Fruit fly (Drosophila melanogaster) whole organism, prepupa: Measurements from ENCODE around the gene ppan.

ENCODE experiments used
- CG10631 ChIP-seq: fragments of 200-800 bp; sonication (Bioruptor generic); optimal IDR thresholded peaks from 2 replicates; lab custom pipeline; 2016; ENCODE audit warnings: missing biosample characterization, missing genetic modification characterization
- CG11902 ChIP-seq: fragments of 200-800 bp; sonication (Bioruptor generic); optimal IDR thresholded peaks from 3 replicates; lab custom pipeline; 2016; ENCODE audit warnings: missing biosample characterization, missing genetic modification characterization
- CG16779 ChIP-seq: fragments of 200-800 bp; sonication (Bioruptor generic); optimal IDR thresholded peaks from 3 replicates; lab custom pipeline; 2017; ENCODE audit warnings: missing biosample characterization, mild to moderate bottlenecking, missing genetic modification characterization
- CG31627 ChIP-seq: fragments of 200-800 bp; sonication (Bioruptor generic); optimal IDR thresholded peaks from 3 replicates; lab custom pipeline; 2016; ENCODE audit warnings: missing biosample characterization, missing genetic modification characterization
- CG34406 ChIP-seq: fragments of 200-800 bp; sonication (Bioruptor generic); optimal IDR thresholded peaks from 3 replicates; lab custom pipeline; 2016; ENCODE audit warnings: missing biosample characterization, missing genetic modification characterization
- CG3919 ChIP-seq: fragments of 200-800 bp; sonication (Bioruptor generic); optimal IDR thresholded peaks from 3 replicates; lab custom pipeline; 2016; ENCODE audit warnings: missing biosample characterization, missing genetic modification characterization
- CG6163 ChIP-seq: fragments of 200-800 bp; sonication (Bioruptor generic); IDR thresholded peaks from 3 replicates; pipeline ENCODE4 v1.3.6; 2022; ENCODE audit warnings: missing biosample characterization, missing genetic modification characterization
- CG6792 ChIP-seq: fragments of 200-800 bp; sonication (Bioruptor generic); optimal IDR thresholded peaks from 3 replicates; lab custom pipeline; 2016; ENCODE audit warnings: missing biosample characterization, missing genetic modification characterization
- CG6808 ChIP-seq: fragments of 200-800 bp; sonication (Bioruptor generic); optimal IDR thresholded peaks from 3 replicates; lab custom pipeline; 2017; ENCODE audit warnings: missing biosample characterization, missing genetic modification characterization, mild to moderate bottlenecking, moderate library complexity, missing genetic modification reagents
- CG6854 ChIP-seq: fragments of 200-800 bp; sonication (Bioruptor generic); optimal IDR thresholded peaks from 2 replicates; lab custom pipeline; 2017; ENCODE audit warnings: missing biosample characterization, mild to moderate bottlenecking, missing genetic modification characterization
- CG7368 ChIP-seq: fragments of 200-800 bp; sonication (Bioruptor generic); optimal IDR thresholded peaks from 3 replicates; lab custom pipeline; 2016; ENCODE audit warnings: missing biosample characterization, missing genetic modification characterization
- CG8632 ChIP-seq: fragments of 200-800 bp; sonication (Bioruptor generic); optimal IDR thresholded peaks from 3 replicates; lab custom pipeline; 2016; ENCODE audit warnings: missing biosample characterization, missing genetic modification characterization
- CG9139 ChIP-seq: fragments of 200-800 bp; sonication (Bioruptor generic); optimal IDR thresholded peaks from 3 replicates; lab custom pipeline; 2017; ENCODE audit warnings: missing biosample characterization, mild to moderate bottlenecking, missing genetic modification characterization
- Eip75B ChIP-seq: fragments of 200-800 bp; sonication (Bioruptor generic); optimal IDR thresholded peaks from 3 replicates; lab custom pipeline; 2016; ENCODE audit warnings: missing biosample characterization, missing genetic modification characterization
- Eip78C ChIP-seq: fragments of 200-800 bp; sonication (Bioruptor generic); peaks from one replicate; lab custom pipeline; 2016; ENCODE audit warnings: missing biosample characterization, missing genetic modification characterization
- Eip93F ChIP-seq: fragments of 200-800 bp; sonication (Bioruptor generic); optimal IDR thresholded peaks from 2 replicates; lab custom pipeline; 2016; ENCODE audit warnings: missing biosample characterization, mild to moderate bottlenecking, missing genetic modification characterization
- Ets96B ChIP-seq: fragments of 200-800 bp; optimal IDR thresholded peaks from 2 replicates; lab custom pipeline; 2019; ENCODE audit warnings: missing biosample characterization, mild to moderate bottlenecking, missing genetic modification characterization, moderate library complexity
- Gug ChIP-seq: fragments of 200-800 bp; sonication (Bioruptor generic); IDR thresholded peaks from 2 replicates; pipeline ENCODE4 v1.3.6; 2022; ENCODE audit warnings: missing biosample characterization, missing genetic modification characterization
- Hr38 ChIP-seq: sonication (Bioruptor generic); optimal IDR thresholded peaks from 2 replicates; lab custom pipeline; 2016; ENCODE audit warnings: missing biosample characterization, missing genetic modification characterization
- OdsH ChIP-seq: fragments of 200-800 bp; sonication (Bioruptor generic); optimal IDR thresholded peaks from 3 replicates; lab custom pipeline; 2016; ENCODE audit warnings: missing biosample characterization, missing genetic modification characterization
- Smox ChIP-seq: fragments of 200-800 bp; sonication (Bioruptor generic); optimal IDR thresholded peaks from 3 replicates; lab custom pipeline; 2016; ENCODE audit warnings: missing biosample characterization, missing genetic modification characterization
- Sox102F ChIP-seq: fragments of 200-800 bp; sonication (Bioruptor generic); optimal IDR thresholded peaks from 2 replicates; lab custom pipeline; 2016; ENCODE audit warnings: missing biosample characterization, mild to moderate bottlenecking, missing genetic modification characterization
- Sox14 ChIP-seq: fragments of 200-800 bp; sonication (Bioruptor generic); optimal IDR thresholded peaks from 3 replicates; lab custom pipeline; 2016; ENCODE audit warnings: missing biosample characterization, missing genetic modification characterization
- Sox15 ChIP-seq: fragments of 200-800 bp; sonication (Bioruptor generic); optimal IDR thresholded peaks from 3 replicates; lab custom pipeline; 2016; ENCODE audit warnings: missing biosample characterization, missing genetic modification characterization
- acj6 ChIP-seq: fragments of 200-800 bp; sonication (Bioruptor generic); optimal IDR thresholded peaks from 3 replicates; lab custom pipeline; 2016; ENCODE audit warnings: missing biosample characterization, missing genetic modification characterization
- eg ChIP-seq: fragments of 200-800 bp; sonication (Bioruptor generic); IDR thresholded peaks from 3 replicates; pipeline ENCODE4 v1.3.6; 2022; ENCODE audit warnings: missing biosample characterization, missing genetic modification characterization
- fd85E ChIP-seq: fragments of 200-800 bp; sonication (Bioruptor generic); optimal IDR thresholded peaks from 3 replicates; lab custom pipeline; 2016; ENCODE audit warnings: missing biosample characterization, missing genetic modification characterization
- fkh ChIP-seq: fragments of 200-800 bp; sonication (Bioruptor generic); optimal IDR thresholded peaks from 3 replicates; lab custom pipeline; 2017; ENCODE audit warnings: missing biosample characterization, mild to moderate bottlenecking, missing genetic modification characterization, moderate library complexity
- lz ChIP-seq: fragments of 200-800 bp; sonication (Bioruptor generic); optimal IDR thresholded peaks from 3 replicates; lab custom pipeline; 2016; ENCODE audit warnings: missing biosample characterization, missing genetic modification characterization
- net ChIP-seq: fragments of 200-800 bp; sonication (Bioruptor generic); optimal IDR thresholded peaks from 3 replicates; lab custom pipeline; 2016; ENCODE audit warnings: missing biosample characterization, missing genetic modification characterization
- pdm3 ChIP-seq: fragments of 200-800 bp; sonication (Bioruptor generic); optimal IDR thresholded peaks from 3 replicates; lab custom pipeline; 2016; ENCODE audit warnings: missing biosample characterization, missing genetic modification characterization
- spab ChIP-seq: fragments of 200-800 bp; sonication (Bioruptor generic); optimal IDR thresholded peaks from 2 replicates; lab custom pipeline; 2017; ENCODE audit warnings: missing biosample characterization, mild to moderate bottlenecking, missing genetic modification characterization, missing genetic modification reagents
- ss ChIP-seq, 2 experiments: fragments of 200-800 bp; sonication (Bioruptor generic); optimal IDR thresholded peaks; 2 replicates in 1 of 2; 3 replicates in 1 of 2; lab custom pipeline; 2017 to 2018; ENCODE audit warnings: mild to moderate bottlenecking in 2 of 2, missing biosample characterization in 2 of 2, missing genetic modification characterization in 2 of 2, moderate library complexity in 1 of 2
- svp ChIP-seq: fragments of 200-800 bp; sonication (Bioruptor generic); peaks from one replicate; lab custom pipeline; 2016; ENCODE audit warnings: missing biosample characterization, missing genetic modification characterization
- vri ChIP-seq: fragments of 200-800 bp; sonication (Bioruptor generic); optimal IDR thresholded peaks from 3 replicates; lab custom pipeline; 2016; ENCODE audit warnings: missing biosample characterization, mild to moderate bottlenecking, missing genetic modification characterization

Gene ppan

DNA sequence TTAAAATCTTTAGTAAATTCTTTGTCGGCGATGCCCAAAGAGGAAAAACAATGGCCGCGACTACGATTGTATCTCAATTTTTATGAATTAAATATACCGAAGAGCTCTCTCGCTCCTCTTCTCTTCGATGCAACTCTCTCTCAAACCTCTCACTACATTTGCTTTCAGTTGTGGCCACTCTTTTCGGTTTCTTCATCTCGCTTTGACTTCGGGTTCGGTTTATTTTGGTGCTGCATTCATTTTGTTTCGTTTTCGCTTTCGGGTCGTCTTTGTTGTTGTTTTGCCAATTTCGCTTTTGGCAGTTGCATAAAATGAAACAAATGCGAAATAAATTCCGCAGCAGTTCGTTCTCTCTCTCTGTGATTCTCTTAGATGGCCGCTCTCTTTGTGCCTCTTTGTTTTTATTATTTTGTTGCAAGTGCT, 36.8 kb downstream of the ppan start (continued):
- peak; percentile 84 for TF ChIP-seq CG34406
- TF ChIP-seq vri (GFP tag; lab: Kevin White, UChicago) = peak; percentile 92
- TF ChIP-seq CG6163 (GFP tag; lab: Robert Waterston, UW) = peak; percentile 97
- peak; percentile 51 for TF ChIP-seq CG6792 (GFP tag; lab: Kevin White, UChicago)
- no peak for TF ChIP-seq CG10631 (GFP tag; lab: Kevin White, UChicago)
- peak; percentile 39 for TF ChIP-seq OdsH
- peak; percentile 84 to 96 for TF ChIP-seq ss (GFP tag; optimal IDR thresholded peaks at IDR 0.05; lab: Kevin White, UChicago)
- no peak for TF ChIP-seq CG11902 (GFP tag; lab: Kevin White, UChicago)
- TF ChIP-seq, all 60 proteins: peak for 48

DNA sequence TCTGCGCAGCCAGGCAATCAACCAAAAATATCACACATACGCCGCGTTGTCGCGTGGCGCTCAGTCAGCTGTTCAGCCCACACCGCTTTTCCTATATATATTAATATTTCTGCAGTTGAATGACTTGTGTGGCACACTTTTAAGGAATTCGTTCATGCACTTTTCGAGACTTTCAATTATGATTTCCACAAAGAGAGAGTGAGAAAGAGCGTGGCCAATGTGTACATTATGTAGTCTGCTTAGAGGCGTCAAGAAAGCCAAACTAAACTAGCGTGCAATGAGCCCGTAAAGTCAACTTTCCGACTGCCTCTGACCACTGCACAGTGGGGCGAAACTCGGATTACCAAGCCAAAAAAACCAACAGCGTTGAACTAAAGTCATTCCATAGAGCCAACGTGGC, 38.1 kb downstream of the ppan start:
- TF ChIP-seq Ets96B (no peak), eg (GFP tag; lab: Robert Waterston, UW) (0 out of 3 replicates have a peak, but pooled peaks have one; percentile 32), Eip78C (GFP tag; lab: Kevin White, UChicago) (peak; percentile 72)

DNA sequence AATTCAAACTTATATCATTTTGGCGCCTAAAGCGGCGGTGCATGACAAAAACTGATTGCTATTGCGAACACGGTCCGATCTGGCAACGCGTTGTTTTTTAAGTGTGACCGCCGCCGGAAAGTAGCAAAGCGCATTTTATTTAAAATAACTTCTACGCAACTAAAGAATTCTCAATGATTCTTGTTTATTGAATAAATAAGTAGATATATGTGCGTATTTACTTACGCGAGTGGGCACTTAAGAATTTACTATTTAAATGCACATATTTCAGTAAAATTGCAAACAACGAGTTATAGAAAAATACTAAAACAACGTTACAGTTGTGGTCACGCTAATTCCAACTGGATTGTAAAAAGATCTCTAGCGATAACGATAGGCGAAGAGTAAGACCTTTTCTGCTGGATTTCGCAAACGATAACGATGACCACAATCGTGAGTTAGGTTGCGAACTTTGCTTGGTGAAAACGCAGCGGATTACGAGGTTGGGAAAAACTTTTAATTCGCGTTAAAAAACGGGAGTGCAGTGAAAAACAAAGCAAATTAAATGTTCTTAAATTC, 40.0 kb downstream of the ppan start:
- TF ChIP-seq svp (GFP tag; lab: Kevin White, UChicago) (peak; percentile 74), lz (GFP tag; lab: Kevin White, UChicago) (peak; percentile 3), CG11902 (GFP tag; lab: Kevin White, UChicago) (no peak), CG8632 (peak; percentile 6), net (GFP tag; lab: Kevin White, UChicago) (no peak), CG31627 (GFP tag; lab: Kevin White, UChicago) (peak; percentile 26)

DNA sequence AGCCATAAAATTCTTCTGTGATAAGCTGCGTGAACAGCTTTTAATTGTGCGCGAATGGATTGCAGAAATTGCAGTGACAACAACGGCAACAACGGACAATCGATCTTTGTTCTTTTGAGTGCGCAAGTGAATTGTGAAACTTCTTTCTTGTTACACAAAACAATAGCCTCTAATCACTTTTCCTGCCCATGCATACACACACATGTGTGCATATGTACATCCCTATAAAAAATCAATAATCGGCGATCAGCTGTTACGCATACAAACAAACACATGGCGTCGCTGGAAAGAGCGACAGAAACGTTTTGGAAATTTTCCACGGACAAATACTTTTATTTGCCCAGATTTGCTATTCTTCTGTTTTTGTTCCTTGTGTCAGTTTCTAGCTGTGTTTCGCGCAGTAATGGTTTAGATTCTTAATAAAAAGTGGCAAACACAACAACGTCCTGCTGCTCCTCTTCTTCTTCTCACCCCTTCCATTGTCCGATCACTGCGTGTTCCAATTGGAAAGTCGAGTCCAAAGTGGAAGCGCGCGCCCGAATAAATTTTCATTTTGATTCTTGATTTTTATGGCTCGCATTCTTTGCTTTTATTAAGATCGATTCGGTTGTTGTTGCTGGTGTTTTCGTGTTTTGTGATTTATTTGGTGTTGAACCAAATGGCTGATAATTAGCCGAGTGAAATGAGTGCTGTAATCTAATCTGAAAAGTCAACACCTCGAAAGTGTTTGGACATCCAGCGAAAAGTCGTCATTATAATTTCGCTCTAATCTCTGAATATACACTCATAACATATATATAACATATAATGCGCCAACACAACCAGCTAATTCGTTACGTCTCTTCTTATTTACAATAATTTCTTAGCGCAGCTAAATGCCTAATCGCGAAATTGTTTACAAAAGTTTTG, 40.8 kb downstream of the ppan start:
- no peak for TF ChIP-seq ss (GFP tag; optimal IDR thresholded peaks at IDR 0.05; lab: Kevin White, UChicago)
- no peak for TF ChIP-seq fd85E (GFP tag; lab: Kevin White, UChicago)
- peak; percentile 14 for TF ChIP-seq CG6854 (GFP tag; lab: Kevin White, UChicago)
- TF ChIP-seq Eip78C (GFP tag; lab: Kevin White, UChicago) = peak; percentile 60
- no peak for TF ChIP-seq lz (GFP tag; lab: Kevin White, UChicago)
- peak; percentile 43 for TF ChIP-seq Eip93F (GFP tag; lab: Kevin White, UChicago)
- no peak for TF ChIP-seq Ets96B
- TF ChIP-seq fkh (GFP tag; lab: Kevin White, UChicago) = peak; percentile 55
- peak; percentile 43 for TF ChIP-seq Sox14 (GFP tag; lab: Kevin White, UChicago)
- peak; percentile 17 for TF ChIP-seq CG9139 (GFP tag; lab: Kevin White, UChicago)
- TF ChIP-seq CG16779 (tag; lab: Kevin White, UChicago) = peak; percentile 4
- no peak for TF ChIP-seq acj6 (GFP tag; lab: Kevin White, UChicago)
- no peak for TF ChIP-seq Hr38 (GFP tag; lab: Kevin White, UChicago)
- peak; percentile 76 for TF ChIP-seq vri (GFP tag; lab: Kevin White, UChicago)

DNA sequence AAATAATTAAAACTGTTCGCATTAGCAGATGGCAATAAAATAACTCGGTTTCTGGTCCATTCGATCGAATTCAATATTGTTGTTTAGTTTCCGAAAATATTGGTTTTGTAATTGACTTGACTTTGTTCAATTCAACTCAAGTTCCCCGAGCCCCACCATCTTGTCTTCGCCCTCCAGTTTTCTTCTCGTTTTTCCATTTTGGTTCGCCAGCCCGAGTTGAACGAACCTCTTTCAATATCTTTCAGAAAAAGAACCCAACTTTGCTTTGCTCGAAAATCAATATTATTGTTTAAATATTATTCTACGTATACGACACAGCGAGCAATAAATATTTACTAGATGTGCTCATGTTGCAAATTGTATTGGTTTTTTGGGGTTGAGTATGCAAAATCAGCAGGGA, 42.6 kb downstream of the ppan start:
- TF ChIP-seq fkh (GFP tag; lab: Kevin White, UChicago) (peak; percentile 68), CG10631 (GFP tag; lab: Kevin White, UChicago) (no peak), CG6163 (GFP tag; lab: Robert Waterston, UW) (no peak), spab (no peak), Sox15 (GFP tag; lab: Kevin White, UChicago) (no peak), pdm3 (GFP tag; lab: Kevin White, UChicago) (no peak)

DNA sequence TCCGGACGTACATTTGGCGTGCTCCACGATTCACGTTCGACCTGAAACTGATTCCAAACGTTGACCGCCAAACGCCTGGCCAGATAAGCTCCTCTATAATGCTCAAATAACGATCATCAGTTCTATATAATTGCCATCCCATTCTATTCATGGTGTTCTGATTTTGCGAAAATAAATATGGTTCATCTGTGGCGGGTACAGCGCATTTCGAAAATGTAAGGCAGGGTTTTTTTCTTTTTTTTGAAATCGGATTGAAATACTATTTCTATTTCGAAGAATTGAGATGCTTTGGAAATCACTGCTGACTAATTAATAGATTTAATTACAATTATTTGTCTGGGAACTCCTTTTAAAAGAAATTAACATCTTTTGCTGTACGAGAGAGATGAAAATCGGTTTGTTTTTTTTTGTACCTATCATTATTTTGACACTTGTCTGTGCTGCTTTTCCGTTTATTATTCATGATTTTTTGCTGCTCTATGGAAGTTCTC, 45.0 kb downstream of the ppan start, which contains the start of gene cDIP:
TSS of gene cDIP (minus strand) at position 51 of the 491 bp plus-strand sequence.
- TF ChIP-seq CG7368 (GFP tag; lab: Kevin White, UChicago) = no peak
- no peak for TF ChIP-seq acj6 (GFP tag; lab: Kevin White, UChicago)
- no peak for TF ChIP-seq CG16779 (tag; lab: Kevin White, UChicago)
- TF ChIP-seq CG6163 (GFP tag; lab: Robert Waterston, UW) = no peak
- no peak for TF ChIP-seq CG8632
- no peak for TF ChIP-seq CG11902 (GFP tag; lab: Kevin White, UChicago)
- TF ChIP-seq CG3919 (GFP tag; lab: Kevin White, UChicago) = no peak
- no peak for TF ChIP-seq Gug
- TF ChIP-seq Eip75B (GFP tag; lab: Kevin White, UChicago) = no peak
- TF ChIP-seq Sox15 (GFP tag; lab: Kevin White, UChicago) = no peak
- no peak for TF ChIP-seq Ets96B
- TF ChIP-seq CG31627 (GFP tag; lab: Kevin White, UChicago) = no peak
- no peak for TF ChIP-seq Sox102F (GFP tag; lab: Kevin White, UChicago)
- no peak for TF ChIP-seq CG6808 (GFP tag; lab: Kevin White, UChicago)
- no peak for TF ChIP-seq CG9139 (GFP tag; lab: Kevin White, UChicago)
- TF ChIP-seq Eip93F (GFP tag; lab: Kevin White, UChicago) = no peak
- no peak for TF ChIP-seq CG34406
- no peak for TF ChIP-seq Smox
